Fruit fly (Drosophila melanogaster): Measurements from ENCODE around the gene CG9953.

CG9953 gene

dm6 chr3L:6978030-6978683 lies 8.7 kb downstream of the CG9953 start (continued):
- TF ChIP-seq CG17385 (GFP tag; optimal IDR thresholded peaks at IDR 0.05) (no peak), tx (GFP tag; optimal IDR thresholded peaks at IDR 0.05) (no peak), Oaz (GFP tag; IDR thresholded peaks at IDR 0.05) (no peak), cad (GFP tag; optimal IDR thresholded peaks at IDR 0.05) (no peak), danr (GFP tag; IDR thresholded peaks at IDR 0.05) (no peak), CG12391 (tag; optimal IDR thresholded peaks at IDR 0.05) (peak; percentile 16), Antp (GFP tag; optimal IDR thresholded peaks at IDR 0.05) (no peak), CG11504 (tag; optimal IDR thresholded peaks at IDR 0.05) (peak; percentile 27), NFAT (GFP tag; IDR thresholded peaks at IDR 0.05) (no peak), jing (GFP tag; optimal IDR thresholded peaks at IDR 0.05) (no peak), CkIIα-i1 (GFP tag; IDR thresholded peaks at IDR 0.05) (no peak), CG12071 (GFP tag; optimal IDR thresholded peaks at IDR 0.05) (no peak), kni (GFP tag; optimal IDR thresholded peaks at IDR 0.05) (no peak), Nf-YC (tag; optimal IDR thresholded peaks at IDR 0.05) (no peak), CG17186 (GFP tag; optimal IDR thresholded peaks at IDR 0.05) (no peak), CG8924 (tag; optimal IDR thresholded peaks at IDR 0.05) (no peak), CG4820 (GFP tag; optimal IDR thresholded peaks at IDR 0.05) (no peak), Xrp1 (GFP tag; IDR thresholded peaks at IDR 0.05) (peak; percentile 31; the same call in 1 of the 2 replicates), mld (GFP tag; IDR thresholded peaks at IDR 0.05; ENCODE audit: partially characterized antibody) (no peak), CG1233 (GFP tag; optimal IDR thresholded peaks at IDR 0.05) (no peak), da (GFP tag; optimal IDR thresholded peaks at IDR 0.05) (no peak), tll (GFP tag; optimal IDR thresholded peaks at IDR 0.05) (no peak), chm (GFP tag; IDR thresholded peaks at IDR 0.05) (no peak), CG13775 (GFP tag; optimal IDR thresholded peaks at IDR 0.05) (no peak), fd64A (GFP tag; optimal IDR thresholded peaks at IDR 0.05) (no peak), CG4328 (GFP tag; optimal IDR thresholded peaks at IDR 0.05) (no peak), tap (tag; optimal IDR thresholded peaks at IDR 0.05) (no peak), CG2712 (tag; optimal IDR thresholded peaks at IDR 0.05) (peak; percentile 28), H15 (GFP tag; IDR thresholded peaks at IDR 0.05) (no peak), CG10959 (GFP tag; IDR thresholded peaks at IDR 0.05) (no peak), Bgb (GFP tag; IDR thresholded peaks at IDR 0.05; ENCODE audit: partially characterized antibody) (no peak), fd96Cb (tag; optimal IDR thresholded peaks at IDR 0.05) (peak; percentile 18), Pdp1 (GFP tag; optimal IDR thresholded peaks at IDR 0.05) (no peak), br (optimal IDR thresholded peaks at IDR 0.05) (no peak), CG1603 (tag; optimal IDR thresholded peaks at IDR 0.05) (no peak), Jarid2 (GFP tag; optimal IDR thresholded peaks at IDR 0.05) (no peak), CG9817 (tag; optimal IDR thresholded peaks at IDR 0.05) (no peak), fru (optimal IDR thresholded peaks at IDR 0.05) (no peak), tna (GFP tag; IDR thresholded peaks at IDR 0.05; ENCODE audit: partially characterized antibody) (no peak), odd (GFP tag; optimal IDR thresholded peaks at IDR 0.05) (no peak), Eip74EF (GFP tag; optimal IDR thresholded peaks at IDR 0.05) (no peak), prd (optimal IDR thresholded peaks at IDR 0.05) (no peak), prd (GFP tag; IDR thresholded peaks at IDR 0.05) (peak; percentile 5; the same call in 1 of the 3 replicates), sima (GFP tag; optimal IDR thresholded peaks at IDR 0.05) (no peak), CG1792 (GFP tag; optimal IDR thresholded peaks at IDR 0.05) (no peak), CG5953 (GFP tag; IDR thresholded peaks at IDR 0.05) (no peak), CTCF (GFP tag; optimal IDR thresholded peaks at IDR 0.05) (no peak), CG11696 (GFP tag; IDR thresholded peaks at IDR 0.05) (no peak), trem (tag; optimal IDR thresholded peaks at IDR 0.05) (no peak), jigr1 (GFP tag; IDR thresholded peaks at IDR 0.05) (no peak), crc (GFP tag; optimal IDR thresholded peaks at IDR 0.05) (no peak)

Data from whole organism, embryonic.